Worm (Caenorhabditis elegans) whole organism, L3 larva: Measurements from ENCODE around the gene ugtp-1.

Experiments
- R02D3.7 ChIP-seq: fragments of 150-350 bp; optimal IDR thresholded peaks from 2 replicates; lab custom pipeline; 2014; ENCODE audit warnings: missing biosample characterization, missing genetic modification characterization
- ZK546.5 ChIP-seq: sonication (generic microtip); optimal IDR thresholded peaks from 2 replicates; lab custom pipeline; 2017; ENCODE audit warnings: missing biosample characterization, missing genetic modification characterization
- aly-2 ChIP-seq: fragments of 150-350 bp; optimal IDR thresholded peaks from 2 replicates; lab custom pipeline; 2014; ENCODE audit warnings: missing biosample characterization, missing genetic modification characterization
- ama-1 ChIP-seq: fragments of 150-350 bp; optimal IDR thresholded peaks from 2 replicates; lab custom pipeline; 2018
- ceh-16 ChIP-seq: sonication (generic microtip); optimal IDR thresholded peaks from 2 replicates; lab custom pipeline; 2017; ENCODE audit warnings: missing biosample characterization, missing genetic modification characterization
- ceh-28 ChIP-seq: fragments of 150-350 bp; optimal IDR thresholded peaks from 2 replicates; lab custom pipeline; 2014; ENCODE audit warnings: missing biosample characterization, missing genetic modification reagents, missing genetic modification characterization
- ceh-82 ChIP-seq: fragments of 150-350 bp; optimal IDR thresholded peaks from 2 replicates; lab custom pipeline; 2014; ENCODE audit warnings: missing biosample characterization, missing genetic modification characterization
- ceh-9 ChIP-seq: sonication (generic microtip); optimal IDR thresholded peaks from 2 replicates; lab custom pipeline; 2018; ENCODE audit warnings: missing biosample characterization, missing genetic modification characterization
- daf-12 ChIP-seq: fragments of 150-350 bp; optimal IDR thresholded peaks from 2 replicates; lab custom pipeline; 2014; ENCODE audit warnings: missing biosample characterization, missing genetic modification reagents, missing genetic modification characterization
- egl-27 ChIP-seq: sonication (generic microtip); optimal IDR thresholded peaks from 4 replicates; lab custom pipeline; 2017; ENCODE audit warnings: missing biosample characterization, missing genetic modification reagents, missing genetic modification characterization
- egl-5 ChIP-seq: fragments of 150-350 bp; optimal IDR thresholded peaks from 2 replicates; lab custom pipeline; 2017; ENCODE audit warnings: missing biosample characterization, missing genetic modification reagents, missing genetic modification characterization, inconsistent platforms
- elt-1 ChIP-seq: fragments of 150-350 bp; optimal IDR thresholded peaks from 2 replicates; lab custom pipeline; 2014; ENCODE audit warnings: missing biosample characterization, missing genetic modification characterization
- elt-2 ChIP-seq: sonication (generic microtip); optimal IDR thresholded peaks from 2 replicates; lab custom pipeline; 2016; ENCODE audit warnings: missing genetic modification reagents, mild to moderate bottlenecking, missing genetic modification characterization, missing compliant biosample characterization
- elt-3 ChIP-seq, 3 experiments: fragments of 150-350 bp in 1 of 3; sonication (generic microtip) in 2 of 3; optimal IDR thresholded peaks; 2 replicates in 2 of 3; 4 replicates in 1 of 3; lab custom pipeline; 2014 to 2017; ENCODE audit warnings: missing biosample characterization in 3 of 3, missing genetic modification characterization in 3 of 3
- eor-1 ChIP-seq, 2 experiments: fragments of 150-350 bp; optimal IDR thresholded peaks; 2 replicates each; lab custom pipeline; 2014 to 2018; ENCODE audit warnings: missing biosample characterization in 2 of 2, missing genetic modification characterization in 2 of 2
- fkh-10 ChIP-seq: sonication (generic microtip); optimal IDR thresholded peaks from 2 replicates; lab custom pipeline; 2017; ENCODE audit warnings: missing biosample characterization, missing genetic modification reagents, missing genetic modification characterization
- fkh-2 ChIP-seq: fragments of 150-350 bp; optimal IDR thresholded peaks from 2 replicates; lab custom pipeline; 2014; ENCODE audit warnings: missing biosample characterization, missing genetic modification reagents, missing genetic modification characterization
- fos-1 ChIP-seq: fragments of 150-350 bp; optimal IDR thresholded peaks from 2 replicates; lab custom pipeline; 2014; ENCODE audit warnings: missing biosample characterization, missing genetic modification characterization
- hmg-11 ChIP-seq: sonication (generic microtip); optimal IDR thresholded peaks from 2 replicates; lab custom pipeline; 2016; ENCODE audit warnings: missing genetic modification characterization, missing compliant biosample characterization
- jun-1 ChIP-seq: fragments of 150-350 bp; optimal IDR thresholded peaks from 2 replicates; lab custom pipeline; 2014; ENCODE audit warnings: missing biosample characterization, missing genetic modification reagents, missing genetic modification characterization
- lin-15B ChIP-seq: fragments of 150-350 bp; optimal IDR thresholded peaks from 2 replicates; lab custom pipeline; 2014; ENCODE audit warnings: missing biosample characterization, missing genetic modification characterization
- lin-39 ChIP-seq: fragments of 150-350 bp; optimal IDR thresholded peaks from 2 replicates; lab custom pipeline; 2018; ENCODE audit warnings: missing biosample characterization, missing genetic modification reagents, missing genetic modification characterization
- lsy-12 ChIP-seq: sonication (generic microtip); optimal IDR thresholded peaks from 2 replicates; lab custom pipeline; 2016; ENCODE audit warnings: mild to moderate bottlenecking, missing genetic modification characterization, missing compliant biosample characterization
- mdl-1 ChIP-seq: fragments of 150-350 bp; optimal IDR thresholded peaks from 2 replicates; lab custom pipeline; 2014; ENCODE audit warnings: missing biosample characterization, missing genetic modification characterization
- mml-1 ChIP-seq: fragments of 150-350 bp; sonication (generic microtip); optimal IDR thresholded peaks from 3 replicates; lab custom pipeline; 2014; ENCODE audit warnings: missing biosample characterization, missing genetic modification characterization
- nfya-1 ChIP-seq: sonication (generic microtip); optimal IDR thresholded peaks from 2 replicates; lab custom pipeline; 2017; ENCODE audit warnings: missing genetic modification characterization, mild to moderate bottlenecking, missing compliant biosample characterization, antibody characterized with exemption, moderate library complexity; ENCODE audit not compliant: insufficient read depth
- nhr-11 ChIP-seq: fragments of 150-350 bp; optimal IDR thresholded peaks from 2 replicates; lab custom pipeline; 2014; ENCODE audit warnings: missing biosample characterization, missing genetic modification characterization
- nhr-12 ChIP-seq: fragments of 150-350 bp; optimal IDR thresholded peaks from 2 replicates; lab custom pipeline; 2014; ENCODE audit warnings: missing biosample characterization, missing genetic modification characterization
- nhr-23 ChIP-seq: fragments of 150-350 bp; optimal IDR thresholded peaks from 2 replicates; lab custom pipeline; 2014; ENCODE audit warnings: missing biosample characterization, missing genetic modification reagents, missing genetic modification characterization
- nhr-237 ChIP-seq: fragments of 150-350 bp; optimal IDR thresholded peaks from 2 replicates; lab custom pipeline; 2014; ENCODE audit warnings: missing biosample characterization, missing genetic modification characterization
- nhr-25 ChIP-seq: sonication (generic microtip); optimal IDR thresholded peaks from 2 replicates; lab custom pipeline; 2017; ENCODE audit warnings: missing biosample characterization, missing genetic modification characterization
- nhr-28 ChIP-seq: fragments of 150-350 bp; optimal IDR thresholded peaks from 2 replicates; lab custom pipeline; 2014; ENCODE audit warnings: missing biosample characterization, missing genetic modification characterization
- nhr-43 ChIP-seq: sonication (generic microtip); optimal IDR thresholded peaks from 2 replicates; lab custom pipeline; 2016; ENCODE audit warnings: mild to moderate bottlenecking, missing genetic modification characterization, missing compliant biosample characterization; ENCODE audit not compliant: poor library complexity, severe bottlenecking
- nhr-67 ChIP-seq: fragments of 150-350 bp; optimal IDR thresholded peaks from 2 replicates; lab custom pipeline; 2014; ENCODE audit warnings: missing biosample characterization, missing genetic modification characterization
- nhr-76 ChIP-seq: fragments of 150-350 bp; sonication (generic microtip); optimal IDR thresholded peaks from 5 replicates; lab custom pipeline; 2014; ENCODE audit warnings: missing biosample characterization, missing genetic modification characterization
- nhr-77 ChIP-seq: fragments of 150-350 bp; optimal IDR thresholded peaks from 2 replicates; lab custom pipeline; 2014; ENCODE audit warnings: missing biosample characterization, missing genetic modification characterization
- pha-4 ChIP-seq: fragments of 150-350 bp; optimal IDR thresholded peaks from 2 replicates; lab custom pipeline; 2014; ENCODE audit warnings: missing biosample characterization, missing genetic modification reagents, missing genetic modification characterization
- pqm-1 ChIP-seq: fragments of 150-350 bp; optimal IDR thresholded peaks from 2 replicates; lab custom pipeline; 2017; ENCODE audit warnings: missing biosample characterization, missing genetic modification characterization, inconsistent platforms
- sea-2 ChIP-seq: fragments of 150-350 bp; sonication (generic microtip); optimal IDR thresholded peaks from 4 replicates; lab custom pipeline; 2014; ENCODE audit warnings: missing biosample characterization, missing genetic modification reagents, missing genetic modification characterization
- skn-1 ChIP-seq: fragments of 150-350 bp; optimal IDR thresholded peaks from 2 replicates; lab custom pipeline; 2014; ENCODE audit warnings: missing biosample characterization, missing genetic modification characterization
- snpc-4 ChIP-seq: fragments of 150-350 bp; optimal IDR thresholded peaks from 2 replicates; lab custom pipeline; 2014; ENCODE audit warnings: missing biosample characterization, missing genetic modification characterization
- tbx-2 ChIP-seq: sonication (generic microtip); optimal IDR thresholded peaks from 2 replicates; lab custom pipeline; 2016; ENCODE audit warnings: mild to moderate bottlenecking, missing genetic modification characterization, missing compliant biosample characterization
- unc-39 ChIP-seq: sonication (generic microtip); optimal IDR thresholded peaks from 4 replicates; lab custom pipeline; 2017; ENCODE audit warnings: missing biosample characterization, missing genetic modification characterization
- unc-62 ChIP-seq: fragments of 150-350 bp; sonication (generic microtip); optimal IDR thresholded peaks from 4 replicates; lab custom pipeline; 2014; ENCODE audit warnings: missing biosample characterization, missing genetic modification reagents, missing genetic modification characterization
- zag-1 ChIP-seq: fragments of 150-350 bp; optimal IDR thresholded peaks from 2 replicates; lab custom pipeline; 2014; ENCODE audit warnings: missing biosample characterization, missing genetic modification characterization
- ztf-11 ChIP-seq: fragments of 150-350 bp; optimal IDR thresholded peaks from 2 replicates; lab custom pipeline; 2014; ENCODE audit warnings: missing biosample characterization, missing genetic modification characterization
- ztf-4 ChIP-seq: fragments of 150-350 bp; optimal IDR thresholded peaks from 2 replicates; lab custom pipeline; 2014; ENCODE audit warnings: missing biosample characterization, missing genetic modification characterization

Gene ugtp-1

ce11 chrIII:8795595-8796141 is 45.2 kb upstream of the ugtp-1 start:
- TF ChIP-seq fkh-10, result peak; percentile 95
- TF ChIP-seq zag-1, result peak; percentile 87
- no peak for TF ChIP-seq ztf-11
- peak; percentile 66 for TF ChIP-seq elt-2 (tag; lab: Kevin White, UChicago)
- TF ChIP-seq ceh-9 (tag; lab: Kevin White, UChicago), result peak; percentile 53
- peak; percentile 63 for TF ChIP-seq daf-12 (tag; lab: Kevin White, UChicago)
- peak; percentile 90 for TF ChIP-seq pha-4 (tag; lab: Kevin White, UChicago)
- no peak for TF ChIP-seq ZK546.5 (tag; lab: Kevin White, UChicago)
- no peak for TF ChIP-seq nhr-28
- TF ChIP-seq ama-1 (lab: Kevin White, UChicago), result peak; percentile 60
- peak; percentile 20 for TF ChIP-seq unc-39
- peak; percentile 68 for TF ChIP-seq egl-5
- peak; percentile 96 for TF ChIP-seq jun-1 (tag; lab: Kevin White, UChicago)
- TF ChIP-seq elt-3 (tag; optimal IDR thresholded peaks at IDR 0.05; lab: Kevin White, UChicago), result peak in 1 of 3 experiments; percentile 36
- TF ChIP-seq nhr-237 (tag; lab: Kevin White, UChicago), result no peak
- TF ChIP-seq ceh-82 (tag; lab: Kevin White, UChicago), result peak; percentile 91
- no peak for TF ChIP-seq nhr-67 (tag; lab: Kevin White, UChicago)
- no peak for TF ChIP-seq aly-2
- TF ChIP-seq nfya-1, result peak; percentile 97
- TF ChIP-seq ceh-16 (tag; lab: Kevin White, UChicago), result no peak
- TF ChIP-seq nhr-12 (tag; lab: Kevin White, UChicago), result no peak
- peak; percentile 83 for TF ChIP-seq elt-1 (tag; lab: Kevin White, UChicago)
- TF ChIP-seq lsy-12, result peak; percentile 94
- TF ChIP-seq nhr-77 (tag; lab: Kevin White, UChicago), result peak; percentile 60
- peak; percentile 99 for TF ChIP-seq nhr-23 (tag; lab: Kevin White, UChicago)
- TF ChIP-seq eor-1 (tag; optimal IDR thresholded peaks at IDR 0.05; lab: Kevin White, UChicago), result peak in 1 of 2 experiments; percentile 41
- peak; percentile 95 for TF ChIP-seq unc-62 (GFP tag; lab: Kevin White, UChicago)
- peak; percentile 53 for TF ChIP-seq fos-1 (tag; lab: Kevin White, UChicago)
- peak; percentile 93 for TF ChIP-seq tbx-2 (tag; lab: Kevin White, UChicago)
- TF ChIP-seq mml-1, result no peak
- peak; percentile 97 for TF ChIP-seq nhr-43 (tag; lab: Kevin White, UChicago)
- peak; percentile 78 for TF ChIP-seq ztf-4
- peak; percentile 83 for TF ChIP-seq R02D3.7 (tag; lab: Kevin White, UChicago)
- TF ChIP-seq snpc-4 (tag; lab: Kevin White, UChicago), result peak; percentile 97
- peak; percentile 71 for TF ChIP-seq lin-15B
- peak; percentile 88 for TF ChIP-seq egl-27 (tag; lab: Kevin White, UChicago)
- no peak for TF ChIP-seq fkh-2 (tag; lab: Kevin White, UChicago)
- peak; percentile 95 for TF ChIP-seq ceh-28
- TF ChIP-seq mdl-1 (tag; lab: Kevin White, UChicago), result peak; percentile 96
- peak; percentile 93 for TF ChIP-seq lin-39 (tag; lab: Kevin White, UChicago)
- TF ChIP-seq nhr-25 (tag; lab: Kevin White, UChicago), result peak; percentile 98
- peak; percentile 54 for TF ChIP-seq skn-1 (tag; lab: Kevin White, UChicago)
- peak; percentile 94 for TF ChIP-seq sea-2 (GFP tag; lab: Kevin White, UChicago)
- peak; percentile 2 for TF ChIP-seq nhr-76 (tag; lab: Kevin White, UChicago)
- peak; percentile 93 for TF ChIP-seq nhr-11 (tag; lab: Kevin White, UChicago)
- TF ChIP-seq pqm-1 (tag; lab: Kevin White, UChicago), result peak; percentile 85
- peak; percentile 100 for TF ChIP-seq hmg-11 (tag; lab: Kevin White, UChicago)
